Worm (Caenorhabditis elegans) whole organism, L4 larva: ENCODE results near the gene M03C11.6.

ENCODE experiments used
- F44E2.7 ChIP-seq: fragments of 200-800 bp; sonication (Bioruptor generic); IDR thresholded peaks from 2 replicates; pipeline ENCODE4 v2.1.2; 2022; ENCODE audit warnings: missing genetic modification characterization, missing compliant biosample characterization
- ceh-32 ChIP-seq: sonication (generic microtip); optimal IDR thresholded peaks from 2 replicates; lab custom pipeline; 2016; ENCODE audit warnings: mild to moderate bottlenecking, missing genetic modification characterization, missing compliant biosample characterization; ENCODE audit not compliant: poor library complexity
- ctbp-1 ChIP-seq: fragments of 200-800 bp; sonication (Bioruptor generic); IDR thresholded peaks from 2 replicates; pipeline ENCODE4 v1.3.6; 2022; ENCODE audit warnings: missing genetic modification reagents, missing genetic modification characterization, missing compliant biosample characterization
- dmd-8 ChIP-seq: fragments of 200-800 bp; sonication (Bioruptor generic); IDR thresholded peaks from 2 replicates; pipeline ENCODE4 v1.3.6; 2022; ENCODE audit warnings: missing genetic modification characterization, missing compliant biosample characterization
- mdl-1 ChIP-seq, 2 experiments: fragments of 150-350 bp in 1 of 2; sonication (generic microtip) in 1 of 2; optimal IDR thresholded peaks; 2 replicates each; lab custom pipeline; 2014 to 2017; ENCODE audit warnings: missing biosample characterization in 2 of 2, missing genetic modification characterization in 2 of 2
- mep-1 ChIP-seq: fragments of 150-350 bp; sonication (generic microtip); optimal IDR thresholded peaks from 3 replicates; lab custom pipeline; 2014; ENCODE audit warnings: missing biosample characterization, missing genetic modification characterization
- nhr-28 ChIP-seq: fragments of 150-350 bp; optimal IDR thresholded peaks from 2 replicates; lab custom pipeline; 2014; ENCODE audit warnings: missing biosample characterization, missing genetic modification characterization
- nhr-76 ChIP-seq: fragments of 150-350 bp; optimal IDR thresholded peaks from 2 replicates; lab custom pipeline; 2014; ENCODE audit warnings: missing biosample characterization, missing genetic modification characterization
- spr-3 ChIP-seq: fragments of 200-800 bp; sonication (Bioruptor generic); optimal IDR thresholded peaks from 2 replicates; lab custom pipeline; 2018; ENCODE audit warnings: mild to moderate bottlenecking, missing genetic modification characterization, missing compliant biosample characterization
- unc-130 ChIP-seq: sonication (generic microtip); optimal IDR thresholded peaks from 2 replicates; lab custom pipeline; 2016; ENCODE audit warnings: missing genetic modification reagents, missing genetic modification characterization, missing compliant biosample characterization
- unc-62 ChIP-seq, 3 experiments: fragments of 150-350 bp in 1 of 3; sonication (generic microtip); optimal IDR thresholded peaks in 2 of 3; peaks in 1 of 3; 1 replicate in 1 of 3; 2 replicates in 2 of 3; lab custom pipeline; 2014 to 2017; ENCODE audit warnings: missing biosample characterization in 3 of 3, missing genetic modification characterization in 3 of 3, missing genetic modification reagents in 3 of 3, missing genotype in 1 of 3
- ztf-11 ChIP-seq: fragments of 150-350 bp; optimal IDR thresholded peaks from 2 replicates; lab custom pipeline; 2014; ENCODE audit warnings: missing biosample characterization, missing genetic modification characterization

DNA sequence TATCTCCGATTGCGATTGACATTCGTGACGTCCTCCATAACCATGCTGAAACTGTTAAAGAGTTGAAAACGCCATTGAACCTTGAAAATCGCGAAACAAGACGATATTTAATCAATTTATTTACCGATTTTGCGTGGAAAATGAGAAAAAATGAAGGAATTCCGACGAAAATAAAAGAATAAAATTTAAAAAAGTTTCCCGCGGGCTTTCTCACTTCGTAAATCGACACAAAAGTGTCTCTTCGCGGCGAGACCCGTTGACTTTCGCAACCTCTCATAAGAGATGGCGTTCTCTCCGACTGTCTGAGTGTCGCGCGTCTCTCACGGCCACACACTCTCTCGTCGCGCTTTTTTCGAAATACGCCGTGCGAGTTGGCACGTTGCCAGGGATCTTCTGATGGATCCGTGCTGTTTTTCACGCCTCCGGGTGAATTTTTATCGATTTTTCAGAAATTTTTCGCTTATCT lies 16.6 kb downstream of the M03C11.6 start, which contains the start of gene hat-1:
- TF ChIP-seq mep-1 (tag; lab: Kevin White, UChicago) = peak; percentile 95
- peak in 1 of 2 experiments; percentile 39 for TF ChIP-seq unc-62 (GFP tag; optimal IDR thresholded peaks at IDR 0.05 in 1 of 2; lab: Kevin White, UChicago)
- no peak for TF ChIP-seq unc-62 (tag; optimal IDR thresholded peaks at IDR 0.05; lab: Kevin White, UChicago)
- peak in 1 of 2 experiments; percentile 83 for TF ChIP-seq mdl-1 (tag; optimal IDR thresholded peaks at IDR 0.05; lab: Kevin White, UChicago)
- peak; percentile 96 for TF ChIP-seq ctbp-1 (GFP tag; lab: Robert Waterston, UW)
- peak; percentile 53 for TF ChIP-seq nhr-28 (tag; lab: Kevin White, UChicago)
- TF ChIP-seq ceh-32 (tag; lab: Kevin White, UChicago) = peak; percentile 37
- peak; percentile 84 for TF ChIP-seq spr-3 (GFP tag; lab: Kevin White, UChicago)
- TF ChIP-seq dmd-8 (GFP tag; lab: Robert Waterston, UW) = no peak
- peak; percentile 82 for TF ChIP-seq unc-130 (GFP tag; lab: Kevin White, UChicago)
- TF ChIP-seq nhr-76 (tag; lab: Kevin White, UChicago) = no peak
- no peak for TF ChIP-seq F44E2.7
- no peak for TF ChIP-seq ztf-11 (tag; lab: Kevin White, UChicago)
